Fruit fly (Drosophila melanogaster) whole organism, embryonic: ENCODE data around the gene CG14511.

ENCODE experiments used
- Awh ChIP-seq: fragments of 200-800 bp; sonication (Bioruptor generic); IDR thresholded peaks from 2 replicates; pipeline ENCODE4, ENCODE4 v1.3.6; 2022; ENCODE audit warnings: missing biosample characterization, missing genetic modification characterization
- CG10979 ChIP-seq: fragments of 200-800 bp; sonication (Bioruptor generic); optimal IDR thresholded peaks from 2 replicates; lab custom pipeline; 2018; ENCODE audit warnings: missing biosample characterization, mild to moderate bottlenecking, missing genetic modification characterization, moderate library complexity
- CG12391 ChIP-seq: fragments of 200-800 bp; sonication (Bioruptor generic); optimal IDR thresholded peaks from 3 replicates; lab custom pipeline; 2018; ENCODE audit warnings: missing biosample characterization, mild to moderate bottlenecking, missing genetic modification characterization, moderate library complexity
- CG12659 ChIP-seq: fragments of 200-800 bp; sonication (Bioruptor generic); optimal IDR thresholded peaks from 3 replicates; lab custom pipeline; 2017; ENCODE audit warnings: mild to moderate bottlenecking, missing biosample characterization, missing genetic modification reagents, missing genetic modification characterization
- CG12942 ChIP-seq: fragments of 200-800 bp; sonication (Bioruptor generic); optimal IDR thresholded peaks from 3 replicates; lab custom pipeline; 2016; ENCODE audit warnings: missing biosample characterization, missing genetic modification characterization
- CG13424 ChIP-seq: fragments of 200-800 bp; sonication (Bioruptor generic); optimal IDR thresholded peaks from 2 replicates; lab custom pipeline; 2019; ENCODE audit warnings: missing biosample characterization, mild to moderate bottlenecking, missing genetic modification characterization, moderate library complexity
- CG14710 ChIP-seq: fragments of 200-800 bp; sonication (Bioruptor generic); optimal IDR thresholded peaks from 3 replicates; lab custom pipeline; 2019; ENCODE audit warnings: missing biosample characterization, mild to moderate bottlenecking, missing genetic modification characterization, moderate library complexity
- CG14860 ChIP-seq: fragments of 200-800 bp; sonication (Bioruptor generic); IDR thresholded peaks from 3 replicates; pipeline ENCODE4 v1.3.6; 2022; ENCODE audit warnings: missing biosample characterization, missing genetic modification characterization; ENCODE audit not compliant: partially characterized antibody
- CG16813 ChIP-seq: fragments of 200-800 bp; sonication (Bioruptor generic); IDR thresholded peaks from 3 replicates; pipeline ENCODE4 v1.3.6; 2022; ENCODE audit warnings: missing biosample characterization, missing genetic modification characterization; ENCODE audit not compliant: partially characterized antibody
- CG17829 ChIP-seq: fragments of 200-800 bp; optimal IDR thresholded peaks from 2 replicates; lab custom pipeline; 2019; ENCODE audit warnings: missing biosample characterization, mild to moderate bottlenecking, missing genetic modification characterization, moderate library complexity
- CG1792 ChIP-seq: fragments of 200-800 bp; sonication (Bioruptor generic); optimal IDR thresholded peaks from 2 replicates; lab custom pipeline; 2016; ENCODE audit warnings: missing biosample characterization, missing genetic modification characterization
- CG18764 ChIP-seq: fragments of 200-800 bp; sonication (Bioruptor generic); optimal IDR thresholded peaks from 3 replicates; lab custom pipeline; 2016; ENCODE audit warnings: missing biosample characterization, missing genetic modification characterization
- CG31388 ChIP-seq: fragments of 200-800 bp; sonication (Bioruptor generic); optimal IDR thresholded peaks from 2 replicates; lab custom pipeline; 2016; ENCODE audit warnings: missing biosample characterization, missing genetic modification characterization
- CG3281 ChIP-seq: fragments of 200-800 bp; sonication (Bioruptor generic); optimal IDR thresholded peaks from 3 replicates; lab custom pipeline; 2017; ENCODE audit warnings: missing biosample characterization, mild to moderate bottlenecking, missing genetic modification characterization
- CG34224 ChIP-seq: fragments of 200-800 bp; sonication (Bioruptor generic); IDR thresholded peaks from 3 replicates; pipeline ENCODE4 v1.3.6; 2022; ENCODE audit warnings: missing biosample characterization, missing genetic modification characterization; ENCODE audit not compliant: partially characterized antibody
- CG4360 ChIP-seq: fragments of 200-800 bp; sonication (Bioruptor generic); IDR thresholded peaks from 2 replicates; pipeline ENCODE4 v1.3.6; 2022; ENCODE audit warnings: missing biosample characterization, missing genetic modification characterization
- CG4854 ChIP-seq: fragments of 200-800 bp; sonication (Bioruptor generic); optimal IDR thresholded peaks from 2 replicates; lab custom pipeline; 2016; ENCODE audit warnings: missing biosample characterization, missing genetic modification characterization, inconsistent platforms
- CG6791 ChIP-seq: fragments of 200-800 bp; sonication (Bioruptor generic); IDR thresholded peaks from 3 replicates; pipeline ENCODE4 v1.3.6; 2022; ENCODE audit warnings: missing biosample characterization, missing genetic modification characterization; ENCODE audit not compliant: partially characterized antibody
- CG7987 ChIP-seq: fragments of 200-800 bp; sonication (Bioruptor generic); optimal IDR thresholded peaks from 2 replicates; lab custom pipeline; 2018; ENCODE audit warnings: missing biosample characterization, mild to moderate bottlenecking, missing genetic modification characterization, moderate library complexity
- CG8290 ChIP-seq, 3 experiments: fragments of 200-800 bp; sonication (Bioruptor generic); optimal IDR thresholded peaks; 2 replicates each; lab custom pipeline; 2016 to 2019; ENCODE audit warnings: missing biosample characterization in 3 of 3, missing genetic modification characterization in 3 of 3, mild to moderate bottlenecking in 2 of 3, moderate library complexity in 1 of 3
- CG8478 ChIP-seq: fragments of >200 bp; optimal IDR thresholded peaks from 2 replicates; lab custom pipeline; 2018
- CG9932 ChIP-seq: fragments of 200-800 bp; sonication (Bioruptor generic); IDR thresholded peaks from 2 replicates; pipeline ENCODE4 v1.3.6; 2022; ENCODE audit warnings: missing biosample characterization, missing genetic modification characterization
- Dp ChIP-seq: fragments of 200-800 bp; sonication (Bioruptor generic); optimal IDR thresholded peaks from 2 replicates; lab custom pipeline; 2018; ENCODE audit warnings: missing biosample characterization, mild to moderate bottlenecking, missing genetic modification characterization, moderate library complexity
- Gug ChIP-seq: fragments of 200-800 bp; sonication (Bioruptor generic); IDR thresholded peaks from 4 replicates; pipeline ENCODE4 v1.3.6; 2022; ENCODE audit warnings: missing biosample characterization, missing genetic modification characterization
- H15 ChIP-seq: fragments of 200-800 bp; sonication (Bioruptor generic); IDR thresholded peaks from 3 replicates; pipeline ENCODE4 v1.3.6; 2022; ENCODE audit warnings: missing biosample characterization, missing genetic modification characterization
- MBD-R2 ChIP-seq: fragments of 200-800 bp; sonication (Bioruptor generic); IDR thresholded peaks from 2 replicates; pipeline ENCODE4 v1.3.6; 2022; ENCODE audit warnings: missing biosample characterization, missing genetic modification characterization
- MESR4 ChIP-seq: fragments of 200-800 bp; sonication (Bioruptor generic); optimal IDR thresholded peaks from 2 replicates; lab custom pipeline; 2018; ENCODE audit warnings: missing biosample characterization, mild to moderate bottlenecking, missing genetic modification characterization, moderate library complexity
- NC2β ChIP-seq: fragments of 200-800 bp; sonication (Bioruptor generic); optimal IDR thresholded peaks from 2 replicates; lab custom pipeline; 2016; ENCODE audit warnings: missing biosample characterization, missing genetic modification characterization
- NfI ChIP-seq: fragments of 200-800 bp; sonication (Bioruptor generic); optimal IDR thresholded peaks from 3 replicates; lab custom pipeline; 2018; ENCODE audit warnings: missing biosample characterization, mild to moderate bottlenecking, missing genetic modification characterization, moderate library complexity
- Oaz ChIP-seq: fragments of 200-800 bp; sonication (Bioruptor generic); IDR thresholded peaks from 2 replicates; pipeline ENCODE4 v1.3.6; 2022; ENCODE audit warnings: missing biosample characterization, missing genetic modification characterization
- Oli ChIP-seq: fragments of 200-800 bp; sonication (Bioruptor generic); optimal IDR thresholded peaks from 2 replicates; lab custom pipeline; 2018; ENCODE audit warnings: missing biosample characterization, mild to moderate bottlenecking, missing genetic modification characterization, moderate library complexity
- Sin3A ChIP-seq: fragments of >200 bp; optimal IDR thresholded peaks from 2 replicates; lab custom pipeline; 2018
- Sry-δ ChIP-seq: fragments of 200-800 bp; sonication (Bioruptor generic); optimal IDR thresholded peaks from 2 replicates; lab custom pipeline; 2016; ENCODE audit warnings: missing biosample characterization, missing genetic modification characterization
- TFAM ChIP-seq: fragments of 200-800 bp; sonication (Bioruptor generic); optimal IDR thresholded peaks from 2 replicates; lab custom pipeline; 2017; ENCODE audit warnings: missing biosample characterization, missing genetic modification characterization, inconsistent platforms
- ase ChIP-seq: fragments of 200-800 bp; sonication (Bioruptor generic); IDR thresholded peaks from 3 replicates; pipeline ENCODE4 v1.3.6; 2022; ENCODE audit warnings: missing biosample characterization, missing genetic modification characterization
- ato ChIP-seq: fragments of 200-800 bp; sonication (Bioruptor generic); IDR thresholded peaks from 2 replicates; pipeline ENCODE4 v1.3.6; 2022; ENCODE audit warnings: missing biosample characterization, missing genetic modification characterization; ENCODE audit not compliant: partially characterized antibody
- cas ChIP-seq: fragments of 200-800 bp; sonication (Bioruptor generic); IDR thresholded peaks from 2 replicates; pipeline ENCODE4 v1.3.6; 2022; ENCODE audit warnings: missing biosample characterization, missing genetic modification characterization
- corto ChIP-seq: fragments of 200-800 bp; sonication (Bioruptor generic); optimal IDR thresholded peaks from 2 replicates; lab custom pipeline; 2016; ENCODE audit warnings: missing biosample characterization, mild to moderate bottlenecking, missing genetic modification characterization, moderate library complexity
- dpn ChIP-seq, 2 experiments: fragments of 200-800 bp; sonication (Bioruptor generic); optimal IDR thresholded peaks; 3 replicates each; lab custom pipeline; 2016; ENCODE audit warnings: missing biosample characterization in 2 of 2, missing genetic modification characterization in 2 of 2
- her ChIP-seq: fragments of 200-800 bp; sonication (Bioruptor generic); optimal IDR thresholded peaks from 2 replicates; lab custom pipeline; 2016; ENCODE audit warnings: missing biosample characterization, missing genetic modification characterization
- inv ChIP-seq: fragments of 200-800 bp; sonication (Bioruptor generic); IDR thresholded peaks from 2 replicates; pipeline ENCODE4 v1.3.6; 2022; ENCODE audit warnings: missing biosample characterization, missing genetic modification characterization; ENCODE audit not compliant: partially characterized antibody
- knrl ChIP-seq: fragments of 200-800 bp; sonication (Bioruptor generic); IDR thresholded peaks from 3 replicates; pipeline ENCODE4 v1.3.6; 2022; ENCODE audit warnings: missing biosample characterization, missing genetic modification characterization; ENCODE audit not compliant: partially characterized antibody
- lbe ChIP-seq: fragments of 200-800 bp; sonication (Bioruptor generic); optimal IDR thresholded peaks from 2 replicates; lab custom pipeline; 2016; ENCODE audit warnings: missing biosample characterization, mild to moderate bottlenecking, missing genetic modification characterization
- nmo ChIP-seq: fragments of 200-800 bp; sonication (Bioruptor generic); optimal IDR thresholded peaks from 2 replicates; lab custom pipeline; 2018; ENCODE audit warnings: missing biosample characterization, mild to moderate bottlenecking, missing genetic modification characterization, moderate library complexity
- phol ChIP-seq: fragments of 200-800 bp; sonication (Bioruptor generic); optimal IDR thresholded peaks from 3 replicates; lab custom pipeline; 2018; ENCODE audit warnings: missing biosample characterization, mild to moderate bottlenecking, missing genetic modification characterization, moderate library complexity
- pzg ChIP-seq: fragments of 200-800 bp; sonication (Bioruptor generic); optimal IDR thresholded peaks from 3 replicates; lab custom pipeline; 2018; ENCODE audit warnings: missing biosample characterization, mild to moderate bottlenecking, missing genetic modification characterization, moderate library complexity
- tio ChIP-seq: fragments of 200-800 bp; sonication (Bioruptor generic); optimal IDR thresholded peaks from 2 replicates; lab custom pipeline; 2017; ENCODE audit warnings: missing biosample characterization, missing genetic modification characterization, inconsistent platforms
- vfl ChIP-seq: fragments of 200-800 bp; sonication (Bioruptor generic); optimal IDR thresholded peaks from 2 replicates; lab custom pipeline; 2016; ENCODE audit warnings: missing biosample characterization, missing genetic modification characterization
- vnd ChIP-seq: fragments of 200-800 bp; sonication (Bioruptor generic); IDR thresholded peaks from 3 replicates; pipeline ENCODE4 v1.3.6; 2022; ENCODE audit warnings: missing biosample characterization, missing genetic modification characterization; ENCODE audit not compliant: partially characterized antibody

CG14511 gene

DNA sequence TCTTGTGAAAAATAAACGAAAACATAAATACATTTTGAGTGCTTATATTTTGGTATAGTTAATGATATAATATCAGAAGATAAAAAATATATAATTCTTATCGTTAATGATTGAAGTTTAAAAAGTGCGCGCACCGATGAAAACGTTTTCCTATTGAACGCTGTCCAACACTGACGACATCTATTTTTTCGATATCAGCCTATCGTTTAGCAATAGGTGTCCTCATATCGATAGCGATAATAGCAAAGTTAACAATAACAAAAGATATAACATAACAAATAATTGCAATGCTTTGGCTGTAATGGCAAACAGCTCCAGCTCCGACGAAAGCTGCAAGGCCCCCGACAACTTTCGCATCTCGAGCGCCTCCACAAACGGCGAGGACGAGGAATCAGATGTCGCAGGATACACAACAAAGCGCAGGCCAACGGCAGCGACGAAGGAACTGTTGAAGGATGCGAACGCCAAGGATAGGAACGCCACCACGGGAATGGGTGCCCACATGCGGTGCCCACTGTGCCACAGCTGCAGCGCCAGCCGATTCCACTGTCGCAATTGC, 30.4 kb downstream of the CG14511 start, which contains the start of gene Atg14 (continued):
- TF ChIP-seq CG17829 (tag; lab: Kevin White, UChicago) (peak; percentile 34), Sry-δ (GFP tag; lab: Kevin White, UChicago) (peak; percentile 59), H15 (GFP tag; lab: Robert Waterston, UW) (no peak), CG12391 (tag; lab: Kevin White, UChicago) (peak; percentile 8), ase (no peak), CG6791 (GFP tag; lab: Robert Waterston, UW) (peak; percentile 95), CG4854 (GFP tag; lab: Kevin White, UChicago) (no peak), NC2β (GFP tag; lab: Kevin White, UChicago) (no peak), TFAM (GFP tag; lab: Kevin White, UChicago) (no peak), cas (GFP tag; lab: Robert Waterston, UW) (no peak), nmo (GFP tag; lab: Kevin White, UChicago) (peak; percentile 20), phol (tag; lab: Kevin White, UChicago) (peak; percentile 41), pzg (GFP tag; lab: Kevin White, UChicago) (peak; percentile 81), ato (GFP tag; lab: Robert Waterston, UW) (peak; percentile 92), CG3281 (GFP tag; lab: Kevin White, UChicago) (peak; percentile 18), CG14860 (peak; percentile 92), CG12942 (GFP tag; lab: Kevin White, UChicago) (no peak), Dp (GFP tag; lab: Kevin White, UChicago) (peak; percentile 97), CG34224 (GFP tag; lab: Robert Waterston, UW) (peak; percentile 99), CG10979 (tag; lab: Kevin White, UChicago) (peak; percentile 5), CG18764 (no peak), Sin3A (lab: Kevin White, UChicago) (peak; percentile 11), Oaz (GFP tag; lab: Robert Waterston, UW) (no peak), her (GFP tag; lab: Kevin White, UChicago) (no peak), Gug (GFP tag; lab: Robert Waterston, UW) (no peak), vnd (GFP tag; lab: Robert Waterston, UW) (peak; percentile 92), inv (GFP tag; lab: Robert Waterston, UW) (peak; percentile 79), MBD-R2 (GFP tag; lab: Robert Waterston, UW) (peak; percentile 58), knrl (GFP tag; lab: Robert Waterston, UW) (peak; percentile 81), CG7987 (GFP tag; lab: Kevin White, UChicago) (no peak), dpn (GFP tag; optimal IDR thresholded peaks at IDR 0.05; lab: Kevin White, UChicago) (peak in 1 of 2 experiments; percentile 36), CG1792 (GFP tag; lab: Kevin White, UChicago) (no peak), CG31388 (GFP tag; lab: Kevin White, UChicago) (no peak), NfI (peak; percentile 40), vfl (GFP tag; lab: Kevin White, UChicago) (peak; percentile 10), CG13424 (no peak), Oli (tag; lab: Kevin White, UChicago) (no peak), Awh (GFP tag; lab: Robert Waterston, UW) (0 out of 2 replicates have a peak, but pooled peaks have one; percentile 21), CG16813 (peak; percentile 90), CG8478 (lab: Kevin White, UChicago) (no peak), corto (GFP tag; lab: Kevin White, UChicago) (no peak), MESR4 (peak; percentile 66), lbe (peak; percentile 50), tio (GFP tag; lab: Kevin White, UChicago) (no peak), CG4360 (no peak), CG9932 (GFP tag; lab: Robert Waterston, UW) (peak; percentile 33; the same call in 1 of the 2 replicates), CG8290 (GFP tag; optimal IDR thresholded peaks at IDR 0.05; lab: Kevin White, UChicago) (no peak), CG8290 (tag; optimal IDR thresholded peaks at IDR 0.05; lab: Kevin White, UChicago) (peak in 1 of 2 experiments; percentile 54), CG12659 (GFP tag; lab: Kevin White, UChicago) (peak; percentile 58), CG14710 (tag; lab: Kevin White, UChicago) (peak; percentile 53)
